Fruit fly (Drosophila melanogaster): ENCODE measurements around the gene glec.

dm6 chr3R:21837069-21837977, 18.7 kb downstream of the glec start:
- TF ChIP-seq phol (tag; optimal IDR thresholded peaks at IDR 0.05) (peak; percentile 73), D (optimal IDR thresholded peaks at IDR 0.05) (no peak), D (GFP tag; optimal IDR thresholded peaks at IDR 0.05) (peak; percentile 12), CG14050 (GFP tag; IDR thresholded peaks at IDR 0.05) (peak; percentile 62; the same call in 2 of the 3 replicates), crol (GFP tag; IDR thresholded peaks at IDR 0.05) (no peak), hth (optimal IDR thresholded peaks at IDR 0.05) (no peak), CG18764 (GFP tag; optimal IDR thresholded peaks at IDR 0.05) (no peak), lov (optimal IDR thresholded peaks at IDR 0.05) (no peak), lov (GFP tag; IDR thresholded peaks at IDR 0.05) (no peak), bowl (GFP tag; IDR thresholded peaks at IDR 0.05) (no peak), CG15073 (GFP tag; optimal IDR thresholded peaks at IDR 0.05) (no peak), Bteb2 (GFP tag; optimal IDR thresholded peaks at IDR 0.05) (no peak), eyg (GFP tag; optimal IDR thresholded peaks at IDR 0.05) (no peak), unpg (GFP tag; optimal IDR thresholded peaks at IDR 0.05) (peak; percentile 45), CG10321 (GFP tag; IDR thresholded peaks at IDR 0.05) (no peak)
